Worm (Caenorhabditis elegans): ENCODE results near the gene clec-177.

Gene clec-177

DNA sequence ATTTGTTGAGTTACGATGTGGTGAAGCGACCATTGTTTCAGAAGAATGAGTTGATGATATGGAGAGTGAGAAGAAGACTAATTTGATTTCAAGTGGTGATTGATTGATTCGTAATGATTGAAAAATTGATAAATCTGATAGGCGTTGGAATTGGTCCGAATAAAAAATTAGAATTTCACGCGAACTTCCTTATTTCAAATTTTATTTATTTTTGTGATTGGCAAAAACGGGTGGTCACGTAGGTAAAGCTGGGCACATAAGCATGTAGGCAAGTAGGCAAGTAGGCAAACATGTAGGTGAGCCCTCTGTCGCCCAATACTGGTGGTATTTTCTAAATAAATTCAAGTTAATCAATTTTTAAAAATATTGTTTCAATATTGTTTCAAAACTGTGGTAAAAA lies 46.9 kb downstream of the clec-177 start, which contains the start of gene C09B9.4:
C09B9.4 (minus strand) TSS at position 101 of the 400 bp plus-strand sequence.
- TF ChIP-seq tra-4 (tag; optimal IDR thresholded peaks at IDR 0.05) (no peak), ceh-13 (GFP tag; optimal IDR thresholded peaks at IDR 0.05) (no peak), B0310.2 (tag; optimal IDR thresholded peaks at IDR 0.05) (no peak), ets-7 (tag; optimal IDR thresholded peaks at IDR 0.05) (no peak), flt-1 (GFP tag; IDR thresholded peaks at IDR 0.05) (no peak), hmg-4 (GFP tag; optimal IDR thresholded peaks at IDR 0.05) (no peak), scrt-1 (GFP tag; IDR thresholded peaks at IDR 0.05) (no peak), ama-1 (optimal IDR thresholded peaks at IDR 0.05) (no peak), tbx-11 (GFP tag; IDR thresholded peaks at IDR 0.05) (no peak), pes-1 (GFP tag; IDR thresholded peaks at IDR 0.05) (no peak)

Data from whole organism, early embryonic.